Worm (Caenorhabditis elegans): ENCODE data around the gene F43C11.3.

The F43C11.3 gene

DNA sequence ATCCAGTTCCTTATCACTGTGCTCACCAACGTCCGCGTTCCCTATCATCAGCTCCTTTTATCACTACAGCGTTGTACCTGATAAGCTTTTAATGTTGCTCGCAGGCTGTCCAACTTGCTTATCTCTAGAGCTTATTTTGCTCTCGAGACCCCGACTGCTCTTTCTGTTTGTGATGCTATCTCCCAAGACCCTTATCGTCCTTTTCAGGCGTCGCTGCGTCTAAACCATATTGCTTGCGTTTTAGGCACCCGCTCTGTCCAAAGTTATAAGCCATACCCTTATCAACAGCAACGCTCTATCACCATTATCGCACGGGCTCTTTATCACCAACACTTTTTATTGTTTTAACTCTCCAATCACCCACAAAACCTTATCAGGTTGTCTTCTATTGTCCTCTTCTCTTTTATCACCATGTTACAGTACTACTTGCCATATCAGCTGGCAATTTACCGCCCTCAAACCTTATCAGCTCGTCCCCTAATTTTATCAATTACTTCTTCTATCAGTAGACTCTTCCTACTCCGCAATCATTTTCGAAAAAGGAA is 25.4 kb downstream of the F43C11.3 start:
- TF ChIP-seq lin-35 (GFP tag; optimal IDR thresholded peaks at IDR 0.05): peak in 1 of 2 experiments; percentile 60
- no peak for TF ChIP-seq efl-1 (optimal IDR thresholded peaks at IDR 0.05)
- peak in 1 of 2 experiments; percentile 80 for TF ChIP-seq efl-1 (GFP tag; optimal IDR thresholded peaks at IDR 0.05 in 1 of 2)
- TF ChIP-seq elt-2 (tag; optimal IDR thresholded peaks at IDR 0.05): peak; percentile 100
- peak; percentile 96 for TF ChIP-seq pqm-1 (tag; optimal IDR thresholded peaks at IDR 0.05)
- peak; percentile 34 for TF ChIP-seq hpl-2 (GFP tag; optimal IDR thresholded peaks at IDR 0.05)
- TF ChIP-seq nhr-19 (GFP tag; conservative IDR thresholded peaks at IDR 0.05): peak; percentile 19; the same call in 1 of the 2 replicates
- TF ChIP-seq unc-30 (tag; optimal IDR thresholded peaks at IDR 0.05): no peak
- TF ChIP-seq rnt-1 (tag; optimal IDR thresholded peaks at IDR 0.05): no peak
- peak; percentile 59 for TF ChIP-seq nhr-90 (tag; optimal IDR thresholded peaks at IDR 0.05; ENCODE audit: poor library complexity)
- TF ChIP-seq tbx-2 (tag; optimal IDR thresholded peaks at IDR 0.05): peak; percentile 19
- TF ChIP-seq ceh-88 (GFP tag; IDR thresholded peaks at IDR 0.05): no peak
- no peak for TF ChIP-seq nhr-12 (tag; optimal IDR thresholded peaks at IDR 0.05)
- peak; percentile 65 for TF ChIP-seq nhr-71 (tag; optimal IDR thresholded peaks at IDR 0.05)
- TF ChIP-seq mdl-1 (tag; optimal IDR thresholded peaks at IDR 0.05): peak in 1 of 2 experiments; percentile 8
- TF ChIP-seq C34B4.2 (tag; optimal IDR thresholded peaks at IDR 0.05): no peak
- peak; percentile 33 for TF ChIP-seq lin-14 (GFP tag; optimal IDR thresholded peaks at IDR 0.05)
- no peak for TF ChIP-seq sptf-1 (tag; optimal IDR thresholded peaks at IDR 0.05)
- no peak for TF ChIP-seq fkh-8 (tag; optimal IDR thresholded peaks at IDR 0.05)
- TF ChIP-seq ets-5 (GFP tag; IDR thresholded peaks at IDR 0.05): no peak
- no peak for TF ChIP-seq vab-15 (tag; optimal IDR thresholded peaks at IDR 0.05)
- TF ChIP-seq lsy-2 (tag; optimal IDR thresholded peaks at IDR 0.05): peak; percentile 46 to 85
- TF ChIP-seq egl-27 (tag; optimal IDR thresholded peaks at IDR 0.05): peak in 1 of 2 experiments; percentile 69
- no peak for TF ChIP-seq skn-1 (tag; optimal IDR thresholded peaks at IDR 0.05)
- TF ChIP-seq egl-13 (tag; optimal IDR thresholded peaks at IDR 0.05): peak; percentile 94
- peak; percentile 60 for TF ChIP-seq tlp-1 (tag; optimal IDR thresholded peaks at IDR 0.05)
- TF ChIP-seq nhr-20 (tag; optimal IDR thresholded peaks at IDR 0.05): peak; percentile 58
- TF ChIP-seq snpc-4 (tag; optimal IDR thresholded peaks at IDR 0.05): no peak
- TF ChIP-seq pax-3 (tag; optimal IDR thresholded peaks at IDR 0.05): peak; percentile 90
- TF ChIP-seq jun-1 (tag; optimal IDR thresholded peaks at IDR 0.05): peak; percentile 92

ce11 chrII:2379673-2380072 is 26.6 kb downstream of the F43C11.3 start:
- TF ChIP-seq jun-1 (tag; optimal IDR thresholded peaks at IDR 0.05) (no peak), tbx-2 (tag; optimal IDR thresholded peaks at IDR 0.05) (no peak)

- no peak for TF ChIP-seq nhr-85 (tag)
- no peak for TF ChIP-seq lin-13 (GFP tag; optimal IDR thresholded peaks at IDR 0.05)
- no peak for TF ChIP-seq sup-37 (GFP tag; optimal IDR thresholded peaks at IDR 0.05)
- TF ChIP-seq mdl-1 (tag; optimal IDR thresholded peaks at IDR 0.05): no peak
- TF ChIP-seq egl-27 (tag; optimal IDR thresholded peaks at IDR 0.05): no peak
- TF ChIP-seq aly-2 (tag; optimal IDR thresholded peaks at IDR 0.05): no peak
- no peak for TF ChIP-seq nhr-19 (GFP tag; conservative IDR thresholded peaks at IDR 0.05)
- no peak for TF ChIP-seq xbp-1 (tag; optimal IDR thresholded peaks at IDR 0.05)
- TF ChIP-seq unc-130 (tag; optimal IDR thresholded peaks at IDR 0.05): no peak
- no peak for TF ChIP-seq fkh-8 (tag; optimal IDR thresholded peaks at IDR 0.05)
- no peak for TF ChIP-seq pax-3 (tag; optimal IDR thresholded peaks at IDR 0.05)
- no peak for TF ChIP-seq rnt-1 (tag; optimal IDR thresholded peaks at IDR 0.05)
- TF ChIP-seq pag-3 (tag; optimal IDR thresholded peaks at IDR 0.05; ENCODE audit: borderline replicate concordance, insufficient read depth): no peak
These were observed 27.1 kb downstream of the F43C11.3 start, which contains the start of gene F16G10.7 for ce11 chrII:2380174-2380573. Gene F16G10.7 (minus strand): TSS chrII:2380274.

ce11 chrII:2383334-2383733 is 30.2 kb downstream of the F43C11.3 start, which contains the start of gene F16G10.8:
Gene F16G10.8 (minus strand): TSS chrII:2383434.
- TF ChIP-seq vab-15 (tag; optimal IDR thresholded peaks at IDR 0.05) (no peak), swsn-7 (tag; optimal IDR thresholded peaks at IDR 0.05) (no peak), zag-1 (tag; optimal IDR thresholded peaks at IDR 0.05) (no peak), nhr-20 (tag; optimal IDR thresholded peaks at IDR 0.05) (no peak)

Measured in whole organism, L1 larva.